Worm (Caenorhabditis elegans): ENCODE results near the gene srbc-3.

Gene srbc-3

DNA sequence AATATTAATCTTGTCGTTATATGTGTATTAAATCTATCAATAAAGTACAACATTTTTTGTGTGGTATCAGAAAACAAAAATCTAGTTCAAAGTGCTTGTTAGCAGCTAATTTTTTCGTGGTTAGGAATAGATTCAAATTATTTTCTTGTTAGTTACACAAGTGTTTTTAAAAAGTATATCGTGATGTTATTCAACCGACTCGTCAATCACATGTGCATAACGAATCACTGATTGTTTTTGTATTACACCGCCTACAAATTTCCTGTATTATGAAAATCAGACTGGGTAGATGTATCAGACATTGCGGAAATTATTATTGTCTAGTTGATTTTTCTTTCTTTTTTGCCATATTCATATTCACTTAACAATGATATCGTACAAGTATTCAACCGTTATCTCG, 25.3 kb upstream of the srbc-3 start, which contains the start of gene str-64:
str-64 (plus strand) TSS at position 301 of the 400 bp plus-strand sequence.
- TF ChIP-seq flh-1 (GFP tag; optimal IDR thresholded peaks at IDR 0.05): no peak
- no peak for TF ChIP-seq ceh-83 (GFP tag; optimal IDR thresholded peaks at IDR 0.05)
- no peak for TF ChIP-seq lin-13 (tag; optimal IDR thresholded peaks at IDR 0.05)
- TF ChIP-seq hlh-1 (tag; optimal IDR thresholded peaks at IDR 0.05): no peak
- TF ChIP-seq lin-32 (GFP tag; optimal IDR thresholded peaks at IDR 0.05): no peak
- TF ChIP-seq unc-120 (tag; optimal IDR thresholded peaks at IDR 0.05; ENCODE audit: poor library complexity, severe bottlenecking): no peak
- TF ChIP-seq unc-62 (GFP tag; optimal IDR thresholded peaks at IDR 0.05): no peak
- no peak for TF ChIP-seq ceh-43 (GFP tag; optimal IDR thresholded peaks at IDR 0.05)
- no peak for TF ChIP-seq nhr-12 (tag; optimal IDR thresholded peaks at IDR 0.05)
- no peak for TF ChIP-seq mab-5 (tag; optimal IDR thresholded peaks at IDR 0.05)
- no peak for TF ChIP-seq sem-2 (GFP tag; optimal IDR thresholded peaks at IDR 0.05)
- no peak for TF ChIP-seq nhr-2 (tag; optimal IDR thresholded peaks at IDR 0.05)
- TF ChIP-seq elt-1 (tag; optimal IDR thresholded peaks at IDR 0.05; ENCODE audit: borderline replicate concordance, insufficient read depth): no peak
- TF ChIP-seq snpc-4 (tag; optimal IDR thresholded peaks at IDR 0.05): no peak
- no peak for TF ChIP-seq elt-3 (tag; optimal IDR thresholded peaks at IDR 0.05)
- TF ChIP-seq ceh-39 (tag; optimal IDR thresholded peaks at IDR 0.05): no peak
- TF ChIP-seq cnd-1 (tag; optimal IDR thresholded peaks at IDR 0.05): no peak
- no peak for TF ChIP-seq pha-4 (tag; optimal IDR thresholded peaks at IDR 0.05)
- TF ChIP-seq blmp-1 (tag; optimal IDR thresholded peaks at IDR 0.05): no peak
- TF ChIP-seq M03D4.4 (tag; optimal IDR thresholded peaks at IDR 0.05): no peak

- TF ChIP-seq ceh-43 (GFP tag; optimal IDR thresholded peaks at IDR 0.05) (no peak), lsy-2 (tag; optimal IDR thresholded peaks at IDR 0.05) (no peak), sptf-1 (tag; optimal IDR thresholded peaks at IDR 0.05) (no peak), elt-3 (tag; optimal IDR thresholded peaks at IDR 0.05) (no peak), hlh-1 (tag; optimal IDR thresholded peaks at IDR 0.05) (no peak), unc-39 (tag; optimal IDR thresholded peaks at IDR 0.05) (no peak), lin-13 (tag; optimal IDR thresholded peaks at IDR 0.05) (no peak), lin-32 (GFP tag; optimal IDR thresholded peaks at IDR 0.05) (no peak)
These were observed 23.6 kb upstream of the srbc-3 start, which contains the start of gene F35F10.5 for ce11 chrV:3284629-3285028. TSS of gene F35F10.5 (plus strand) at chrV:3284929.

DNA sequence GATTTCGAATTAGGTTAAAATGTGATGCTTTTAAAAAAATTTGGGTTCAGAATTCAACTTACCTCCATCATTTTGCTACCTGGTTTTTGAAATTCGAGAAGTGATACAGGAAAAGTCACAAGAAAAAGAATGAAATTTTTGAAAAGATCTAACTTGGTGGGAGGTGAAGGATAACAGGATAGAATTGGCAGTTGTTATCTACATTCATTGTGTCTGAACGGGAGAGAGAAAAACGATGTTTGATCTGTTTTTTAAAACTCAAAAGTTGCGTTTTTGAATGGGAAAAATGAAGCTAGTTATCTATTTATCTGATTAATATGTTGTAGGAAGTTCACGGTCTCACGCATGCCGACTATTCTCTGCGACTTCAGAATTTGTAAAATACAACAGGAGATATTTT, 20.9 kb upstream of the srbc-3 start, which contains the start of gene F35F10.7:
F35F10.7 (minus strand) TSS at position 101 of the 400 bp plus-strand sequence.
- no peak for TF ChIP-seq blmp-1 (tag; optimal IDR thresholded peaks at IDR 0.05)
- TF ChIP-seq unc-120 (tag; optimal IDR thresholded peaks at IDR 0.05; ENCODE audit: poor library complexity, severe bottlenecking): no peak
- TF ChIP-seq ces-1 (GFP tag; optimal IDR thresholded peaks at IDR 0.05): no peak
- TF ChIP-seq ztf-11 (tag; optimal IDR thresholded peaks at IDR 0.05): no peak
- no peak for TF ChIP-seq drap-1 (GFP tag; optimal IDR thresholded peaks at IDR 0.05)
- TF ChIP-seq sem-2 (GFP tag; optimal IDR thresholded peaks at IDR 0.05): no peak
- no peak for TF ChIP-seq elt-1 (tag; optimal IDR thresholded peaks at IDR 0.05; ENCODE audit: borderline replicate concordance, insufficient read depth)
- no peak for TF ChIP-seq ceh-83 (GFP tag; optimal IDR thresholded peaks at IDR 0.05)
- TF ChIP-seq nhr-2 (tag; optimal IDR thresholded peaks at IDR 0.05): no peak
- no peak for TF ChIP-seq zip-8 (tag; optimal IDR thresholded peaks at IDR 0.05)
- no peak for TF ChIP-seq cnd-1 (tag; optimal IDR thresholded peaks at IDR 0.05)
- no peak for TF ChIP-seq tbx-8 (GFP tag; optimal IDR thresholded peaks at IDR 0.05)
- TF ChIP-seq nhr-28 (tag; optimal IDR thresholded peaks at IDR 0.05): no peak
- no peak for TF ChIP-seq ham-2 (GFP tag; optimal IDR thresholded peaks at IDR 0.05)
- TF ChIP-seq ceh-39 (tag; optimal IDR thresholded peaks at IDR 0.05): no peak
- no peak for TF ChIP-seq elt-3 (tag; optimal IDR thresholded peaks at IDR 0.05)
- no peak for TF ChIP-seq hlh-1 (tag; optimal IDR thresholded peaks at IDR 0.05)
- no peak for TF ChIP-seq unc-39 (tag; optimal IDR thresholded peaks at IDR 0.05)
- TF ChIP-seq flh-1 (GFP tag; optimal IDR thresholded peaks at IDR 0.05): no peak
- TF ChIP-seq nhr-76 (tag; optimal IDR thresholded peaks at IDR 0.05): no peak

DNA sequence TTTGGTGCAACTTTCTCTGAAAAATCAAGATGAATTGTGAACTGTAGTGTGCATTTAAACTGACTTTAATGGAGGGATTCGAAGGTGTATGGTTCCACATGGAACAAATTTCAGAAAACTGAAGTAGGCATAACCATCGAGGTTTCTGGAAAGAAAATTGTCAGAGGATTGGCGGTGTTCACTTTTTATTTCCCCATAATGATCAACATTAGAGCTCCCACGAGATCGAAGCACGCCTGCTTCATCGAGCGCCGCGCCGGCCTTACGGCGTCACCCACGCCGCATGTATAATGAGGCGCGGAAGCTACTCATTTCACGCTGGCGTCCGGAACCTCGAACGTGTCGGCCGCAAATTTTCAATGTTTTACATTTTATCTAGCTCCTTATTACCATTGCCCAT, 20.1 kb upstream of the srbc-3 start:
- TF ChIP-seq ham-2 (GFP tag; optimal IDR thresholded peaks at IDR 0.05) (no peak), flh-1 (GFP tag; optimal IDR thresholded peaks at IDR 0.05) (no peak), unc-62 (GFP tag; optimal IDR thresholded peaks at IDR 0.05) (no peak), pha-4 (tag; optimal IDR thresholded peaks at IDR 0.05) (no peak), sptf-1 (tag; optimal IDR thresholded peaks at IDR 0.05) (no peak), elt-1 (tag; optimal IDR thresholded peaks at IDR 0.05; ENCODE audit: borderline replicate concordance, insufficient read depth) (no peak), unc-39 (tag; optimal IDR thresholded peaks at IDR 0.05) (no peak)

DNA sequence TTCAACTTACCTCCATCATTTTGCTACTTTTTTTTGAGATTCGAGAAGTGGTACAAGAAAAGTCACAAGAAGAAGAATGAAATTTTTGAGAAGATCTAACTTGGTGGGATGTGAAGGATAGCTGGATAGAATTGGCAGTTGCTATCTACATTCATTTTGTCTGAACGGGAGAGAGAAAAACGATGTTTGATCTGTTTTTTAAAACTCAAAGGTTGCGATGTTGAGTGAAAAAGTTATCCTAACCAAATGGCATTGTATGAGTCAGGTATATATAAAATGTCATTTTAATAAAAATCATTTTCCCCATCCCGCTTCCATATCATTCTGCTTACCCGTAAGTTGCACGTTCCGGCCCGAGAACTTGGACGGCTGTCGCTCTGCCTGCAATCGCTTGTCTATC, 19.0 kb upstream of the srbc-3 start, which contains the start of gene F35F10.6:
F35F10.6 (minus strand) TSS at position 101 of the 400 bp plus-strand sequence.
- TF ChIP-seq nhr-28 (tag; optimal IDR thresholded peaks at IDR 0.05): no peak
- no peak for TF ChIP-seq mep-1 (tag; optimal IDR thresholded peaks at IDR 0.05)
- no peak for TF ChIP-seq lin-32 (GFP tag; optimal IDR thresholded peaks at IDR 0.05)
- TF ChIP-seq blmp-1 (tag; optimal IDR thresholded peaks at IDR 0.05): no peak
- TF ChIP-seq tbx-8 (GFP tag; optimal IDR thresholded peaks at IDR 0.05): no peak
- TF ChIP-seq cnd-1 (tag; optimal IDR thresholded peaks at IDR 0.05): no peak
- no peak for TF ChIP-seq sptf-1 (tag; optimal IDR thresholded peaks at IDR 0.05)
- no peak for TF ChIP-seq lin-13 (tag; optimal IDR thresholded peaks at IDR 0.05)
- no peak for TF ChIP-seq flh-1 (GFP tag; optimal IDR thresholded peaks at IDR 0.05)
